Worm (Caenorhabditis elegans): ENCODE measurements around the gene F25B5.5.

The F25B5.5 gene

DNA sequence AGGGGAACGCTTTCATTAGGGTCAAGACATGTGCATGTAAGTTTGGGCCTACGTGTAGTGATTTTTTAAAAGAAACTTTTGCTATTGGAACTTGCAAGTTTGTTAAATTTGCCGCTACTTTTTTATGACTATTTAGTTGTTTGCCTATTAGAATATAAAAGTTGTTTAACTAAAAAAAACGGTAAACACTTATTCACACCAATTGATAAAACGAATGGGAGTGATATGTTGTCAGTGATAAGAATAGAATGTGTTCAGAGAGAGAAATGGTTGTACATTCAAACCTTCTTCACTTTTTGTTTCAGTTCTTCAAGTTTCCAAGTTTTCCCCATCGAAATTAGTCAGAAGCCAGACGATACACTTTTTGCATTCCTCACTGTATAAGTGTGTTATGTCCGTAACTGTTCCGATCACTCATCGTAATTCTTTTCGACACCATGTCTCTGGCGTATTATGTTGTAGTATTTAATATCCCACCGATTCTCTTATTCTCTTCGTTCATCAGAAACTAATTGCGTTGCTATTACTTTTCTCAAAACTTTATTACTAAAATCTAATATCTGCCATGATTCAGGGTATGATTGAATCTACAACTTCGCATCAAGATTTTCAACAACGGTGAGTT is 20.0 kb upstream of the F25B5.5 start, which contains the start of gene dct-6:
TSS of gene dct-6 (plus strand) at position 575 of the 625 bp plus-strand sequence.
- TF ChIP-seq skn-1 (tag; optimal IDR thresholded peaks at IDR 0.05) = no peak
- no peak for TF ChIP-seq ceh-16 (tag; optimal IDR thresholded peaks at IDR 0.05)
- no peak for TF ChIP-seq nhr-12 (tag; optimal IDR thresholded peaks at IDR 0.05)
- TF ChIP-seq tbx-2 (tag; optimal IDR thresholded peaks at IDR 0.05) = no peak
- no peak for TF ChIP-seq zag-1 (tag; optimal IDR thresholded peaks at IDR 0.05)
- TF ChIP-seq elt-2 (tag; optimal IDR thresholded peaks at IDR 0.05) = peak; percentile 66
- TF ChIP-seq snpc-4 (tag; optimal IDR thresholded peaks at IDR 0.05) = no peak
- TF ChIP-seq lin-39 (tag; optimal IDR thresholded peaks at IDR 0.05) = no peak
- TF ChIP-seq nhr-25 (tag; optimal IDR thresholded peaks at IDR 0.05) = no peak
- no peak for TF ChIP-seq nhr-28 (tag; optimal IDR thresholded peaks at IDR 0.05)
- no peak for TF ChIP-seq nhr-11 (tag; optimal IDR thresholded peaks at IDR 0.05)
- TF ChIP-seq mml-1 (tag; optimal IDR thresholded peaks at IDR 0.05) = no peak
- no peak for TF ChIP-seq daf-12 (tag; optimal IDR thresholded peaks at IDR 0.05)
- TF ChIP-seq nhr-76 (tag; optimal IDR thresholded peaks at IDR 0.05) = no peak
- peak; percentile 47 for TF ChIP-seq pha-4 (tag; optimal IDR thresholded peaks at IDR 0.05)
- TF ChIP-seq pqm-1 (tag; optimal IDR thresholded peaks at IDR 0.05) = peak; percentile 80

DNA sequence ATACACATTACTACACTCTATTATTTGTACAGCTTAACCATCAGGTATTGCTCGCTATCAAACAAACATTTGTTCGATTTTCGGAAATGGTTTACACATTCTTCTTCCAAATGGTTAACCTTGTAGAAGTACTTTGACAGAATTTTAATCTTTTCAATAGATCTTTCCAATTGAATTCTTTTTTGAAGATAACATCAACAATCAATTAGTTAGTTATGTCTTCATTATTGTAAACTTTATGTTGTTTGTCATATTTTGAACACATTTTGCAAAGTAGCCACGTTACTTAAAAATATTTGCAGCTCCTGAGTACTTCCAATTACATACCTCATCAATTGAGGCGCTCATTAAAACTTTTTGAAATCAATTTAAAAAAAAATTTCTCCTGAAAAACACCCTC is 19.4 kb upstream of the F25B5.5 start:
- TF ChIP-seq lin-39 (tag; optimal IDR thresholded peaks at IDR 0.05) (no peak), elt-1 (tag; optimal IDR thresholded peaks at IDR 0.05) (peak; percentile 75), elt-2 (tag; optimal IDR thresholded peaks at IDR 0.05) (no peak), pha-4 (tag; optimal IDR thresholded peaks at IDR 0.05) (peak; percentile 10)

DNA sequence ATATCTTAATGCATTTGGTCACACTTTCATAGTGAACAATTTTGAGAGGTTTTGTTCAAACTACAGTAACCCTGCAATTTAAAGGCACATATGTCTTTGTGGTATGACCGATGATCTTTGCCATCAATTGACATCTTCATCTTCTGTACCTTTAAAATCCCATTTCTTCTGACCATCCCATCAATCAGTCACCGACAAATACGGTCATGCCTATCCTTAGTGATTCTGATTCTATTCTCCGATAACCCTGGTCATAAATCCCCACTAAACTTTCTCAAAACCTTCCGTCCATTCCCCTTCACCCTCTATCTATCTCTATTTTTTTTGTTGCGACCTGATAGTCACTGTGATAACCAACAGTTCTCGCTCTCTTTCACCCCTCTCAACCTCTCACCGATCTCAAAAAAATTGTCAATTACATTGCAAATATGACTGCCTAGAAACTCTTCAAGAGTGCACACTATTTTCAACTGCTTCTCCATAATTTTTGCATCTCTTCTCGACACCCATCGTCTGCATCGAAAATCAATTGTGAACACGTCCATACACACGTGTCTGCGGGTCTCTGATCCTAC is 18.2 kb upstream of the F25B5.5 start:
- TF ChIP-seq pha-4 (tag; optimal IDR thresholded peaks at IDR 0.05) (peak; percentile 49), elt-2 (tag; optimal IDR thresholded peaks at IDR 0.05) (peak; percentile 54), elt-3 (tag; optimal IDR thresholded peaks at IDR 0.05) (peak in 1 of 3 experiments; percentile 11), elt-1 (tag; optimal IDR thresholded peaks at IDR 0.05) (no peak)

DNA sequence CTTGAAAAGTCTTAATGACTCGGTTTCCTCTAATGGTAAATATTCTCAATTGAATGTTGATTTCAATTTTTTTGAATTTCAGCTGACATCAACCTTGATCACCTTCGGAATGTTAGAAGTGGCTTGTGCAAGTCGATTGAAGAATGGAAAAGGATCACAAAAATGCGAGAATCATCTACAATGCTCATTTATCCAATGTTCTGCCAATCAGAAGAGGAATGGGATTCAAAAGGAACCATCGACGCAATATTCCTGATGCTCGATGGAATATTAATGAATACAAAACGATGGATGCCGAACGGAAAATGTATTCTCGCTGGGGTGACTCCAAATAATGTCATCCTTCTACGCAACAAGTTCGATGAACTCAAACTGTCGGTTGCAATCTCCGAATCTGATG is 15.6 kb upstream of the F25B5.5 start:
- TF ChIP-seq hmg-11 (tag; optimal IDR thresholded peaks at IDR 0.05) (no peak), snpc-4 (tag; optimal IDR thresholded peaks at IDR 0.05) (no peak), nhr-28 (tag; optimal IDR thresholded peaks at IDR 0.05) (no peak), nhr-237 (tag; optimal IDR thresholded peaks at IDR 0.05) (no peak), daf-12 (tag; optimal IDR thresholded peaks at IDR 0.05) (no peak), mml-1 (tag; optimal IDR thresholded peaks at IDR 0.05) (no peak), ceh-9 (tag; optimal IDR thresholded peaks at IDR 0.05) (no peak), nhr-76 (tag; optimal IDR thresholded peaks at IDR 0.05) (no peak), ama-1 (optimal IDR thresholded peaks at IDR 0.05) (no peak), fkh-10 (GFP tag; optimal IDR thresholded peaks at IDR 0.05) (no peak), ceh-82 (tag; optimal IDR thresholded peaks at IDR 0.05) (no peak), tbx-2 (tag; optimal IDR thresholded peaks at IDR 0.05) (no peak)

DNA sequence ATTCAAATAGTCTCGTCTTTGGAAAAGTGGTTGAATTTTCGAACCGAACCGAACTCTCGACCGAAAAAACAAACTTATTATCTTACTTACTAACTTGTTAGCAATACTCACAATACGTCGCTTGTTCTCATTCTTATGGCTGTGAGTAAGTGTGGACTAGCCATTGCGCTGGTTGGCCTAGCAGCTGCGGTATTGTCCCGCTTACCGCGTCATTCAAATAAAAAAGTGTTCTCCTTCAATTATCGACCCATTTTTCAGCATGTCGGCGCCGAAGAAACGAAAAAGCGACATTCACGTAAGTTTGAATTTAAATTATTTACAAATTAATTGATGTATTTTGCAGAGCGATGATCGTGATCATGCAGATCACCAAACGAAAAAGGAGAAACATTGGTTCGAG is 13.1 kb upstream of the F25B5.5 start:
- peak; percentile 39 for TF ChIP-seq pha-4 (tag; optimal IDR thresholded peaks at IDR 0.05)
- no peak for TF ChIP-seq nhr-12 (tag; optimal IDR thresholded peaks at IDR 0.05)

DNA sequence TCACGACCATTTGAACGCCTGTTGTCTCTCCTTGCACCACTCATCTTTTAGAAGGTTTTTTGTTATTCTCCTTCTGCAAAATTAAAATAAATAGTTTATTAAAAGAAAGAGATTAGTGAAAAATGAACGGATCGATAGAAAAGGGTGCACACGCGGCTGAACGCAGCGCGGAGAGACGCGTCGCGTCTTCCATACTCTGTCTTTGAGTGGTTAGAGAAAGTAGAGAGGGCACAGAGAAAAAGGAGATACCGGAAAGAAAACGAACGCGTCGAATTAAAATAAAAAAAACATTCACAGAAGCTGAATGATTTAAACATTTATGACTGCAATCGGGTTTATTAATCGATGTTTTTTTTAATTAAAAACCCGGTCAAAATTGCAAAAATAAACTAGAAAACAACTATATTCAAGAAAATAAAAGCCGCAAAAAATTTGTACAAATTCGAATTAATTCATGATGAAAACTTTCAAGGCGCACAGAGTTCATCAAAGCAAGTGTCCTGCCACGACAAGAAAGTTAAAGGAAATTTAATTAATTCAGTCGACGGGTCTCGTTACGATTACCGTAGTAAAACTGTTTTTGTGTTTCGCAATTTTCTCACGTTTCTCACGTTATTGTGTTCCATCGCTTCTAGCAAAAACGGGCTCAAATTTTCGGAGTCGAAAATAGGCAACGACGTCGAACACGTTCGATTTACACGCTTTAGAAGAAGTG is 12.4 kb upstream of the F25B5.5 start, which contains the start of the genes nono-1 and nop-1:
TSS of gene nono-1 (minus strand) at position 75 of the 715 bp plus-strand sequence.
TSS of gene nop-1 (plus strand) at position 551 of the 715 bp plus-strand sequence.
- TF ChIP-seq ceh-9 (tag; optimal IDR thresholded peaks at IDR 0.05) = no peak
- TF ChIP-seq nhr-23 (tag; optimal IDR thresholded peaks at IDR 0.05) = no peak
- TF ChIP-seq hmg-11 (tag; optimal IDR thresholded peaks at IDR 0.05) = peak; percentile 1
- peak; percentile 84 for TF ChIP-seq nfya-1 (tag; optimal IDR thresholded peaks at IDR 0.05; ENCODE audit: insufficient read depth)
- no peak for TF ChIP-seq unc-62 (GFP tag; optimal IDR thresholded peaks at IDR 0.05)
- peak; percentile 36 for TF ChIP-seq snpc-4 (tag; optimal IDR thresholded peaks at IDR 0.05)
